Fruit fly (Drosophila melanogaster): ENCODE measurements around the gene CG13305.
A peak's percentile ranks its signal among the peaks of the same experiment; 100 is the strongest.

The CG13305 gene

DNA sequence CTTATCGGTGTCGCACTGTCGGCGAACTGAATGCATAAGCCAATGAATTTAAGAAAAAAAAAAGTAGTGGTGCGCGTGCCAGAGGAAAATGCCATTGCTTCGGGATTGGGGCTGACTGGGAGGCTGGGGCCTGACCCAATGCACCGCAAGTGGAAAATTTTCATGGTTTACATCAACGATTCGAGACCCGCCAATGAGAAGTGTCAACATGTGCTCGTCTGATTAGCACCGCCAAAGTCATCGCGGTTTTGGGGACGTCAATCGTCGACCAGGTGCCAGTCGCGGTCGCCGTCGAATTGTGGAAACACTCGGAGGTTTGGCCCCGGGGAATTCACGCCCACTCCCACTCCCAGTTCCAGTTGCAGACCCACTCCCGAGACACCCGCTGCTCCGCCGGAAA, 37.2 kb upstream of the CG13305 start (continued):
- TF ChIP-seq chm (GFP tag; IDR thresholded peaks at IDR 0.05) (no peak), Doc2 (GFP tag; IDR thresholded peaks at IDR 0.05) (no peak), crc (GFP tag; optimal IDR thresholded peaks at IDR 0.05) (no peak), az2 (GFP tag; optimal IDR thresholded peaks at IDR 0.05) (no peak), slou (GFP tag; optimal IDR thresholded peaks at IDR 0.05) (no peak), sens (GFP tag) (no peak), dati (GFP tag; IDR thresholded peaks at IDR 0.05) (no peak), NC2α (GFP tag; optimal IDR thresholded peaks at IDR 0.05) (no peak), pum (GFP tag; optimal IDR thresholded peaks at IDR 0.05) (no peak), Ada2b (GFP tag; IDR thresholded peaks at IDR 0.05) (no peak), pfk (GFP tag; optimal IDR thresholded peaks at IDR 0.05) (no peak), CG10366 (GFP tag; IDR thresholded peaks at IDR 0.05) (no peak; the same call in 1 of the 2 replicates), CG31388 (GFP tag; optimal IDR thresholded peaks at IDR 0.05) (no peak), ara (GFP tag; IDR thresholded peaks at IDR 0.05) (no peak), bcd (GFP tag; optimal IDR thresholded peaks at IDR 0.05) (no peak), CG32767 (GFP tag; IDR thresholded peaks at IDR 0.05) (no peak), CG1603 (tag; optimal IDR thresholded peaks at IDR 0.05) (peak; percentile 19), h (optimal IDR thresholded peaks at IDR 0.05) (no peak), pzg (GFP tag; optimal IDR thresholded peaks at IDR 0.05) (no peak), sens-2 (GFP tag; IDR thresholded peaks at IDR 0.05) (no peak), CG9727 (GFP tag; optimal IDR thresholded peaks at IDR 0.05) (peak; percentile 27)

DNA sequence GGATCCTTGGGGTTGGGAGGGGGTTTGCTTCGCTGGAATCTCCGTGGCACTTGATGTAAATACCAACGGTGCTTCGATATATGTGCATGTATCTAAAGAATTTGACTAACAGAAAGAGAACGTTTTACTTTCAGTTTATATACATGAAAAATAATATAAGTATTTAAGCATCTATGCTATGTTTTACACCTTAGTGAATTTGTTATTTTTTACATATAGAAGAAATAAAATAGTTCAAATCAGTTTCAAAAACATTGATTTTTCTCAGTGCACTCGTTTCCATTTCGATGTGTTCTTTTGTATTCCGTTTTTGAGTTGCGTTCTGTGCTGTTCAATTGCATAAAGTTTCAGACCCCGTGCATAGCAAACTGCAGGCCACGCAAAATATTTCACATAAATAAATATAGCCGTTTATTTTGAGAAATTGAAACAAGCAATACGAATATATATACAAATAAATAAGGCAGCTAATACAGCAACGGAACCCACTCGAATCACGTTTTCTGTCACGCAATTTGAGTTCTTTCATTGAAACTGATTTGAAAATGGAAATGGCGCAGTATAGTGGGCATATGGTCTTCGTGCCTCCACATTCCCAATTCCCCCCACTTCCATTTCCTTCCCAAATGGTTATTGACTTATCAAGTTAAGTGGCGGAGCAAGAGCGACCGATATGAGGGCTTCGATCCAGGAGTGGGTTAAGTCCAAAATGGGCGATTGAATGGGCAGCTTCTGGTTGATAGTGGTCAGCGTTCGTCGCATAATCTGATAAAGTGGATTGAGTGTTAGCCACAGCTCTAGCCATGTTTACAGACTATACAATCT, 36.1 kb upstream of the CG13305 start:
- TF ChIP-seq Abd-B (GFP tag; optimal IDR thresholded peaks at IDR 0.05) = no peak
- TF ChIP-seq tup (GFP tag; optimal IDR thresholded peaks at IDR 0.05) = no peak
- peak; percentile 22 for TF ChIP-seq CG10979 (tag; optimal IDR thresholded peaks at IDR 0.05)
- TF ChIP-seq Taf1 (GFP tag; IDR thresholded peaks at IDR 0.05) = no peak
- TF ChIP-seq CG17361 (GFP tag; IDR thresholded peaks at IDR 0.05) = 0 out of 3 replicates have a peak, but pooled peaks have one; percentile 16
- peak; percentile 81 for TF ChIP-seq grn (GFP tag; optimal IDR thresholded peaks at IDR 0.05)
- TF ChIP-seq fu2 (GFP tag; optimal IDR thresholded peaks at IDR 0.05) = no peak
- peak; percentile 29; the same call in 1 of the 2 replicates for TF ChIP-seq E2f1 (GFP tag; IDR thresholded peaks at IDR 0.05)
- TF ChIP-seq Awh (GFP tag; IDR thresholded peaks at IDR 0.05) = no peak
- TF ChIP-seq CG11695 (GFP tag; IDR thresholded peaks at IDR 0.05) = 0 out of 3 replicates have a peak, but pooled peaks have one; percentile 50
- no peak for TF ChIP-seq CG2875 (GFP tag; optimal IDR thresholded peaks at IDR 0.05)
- TF ChIP-seq Jarid2 (GFP tag; optimal IDR thresholded peaks at IDR 0.05) = no peak
- TF ChIP-seq CG8281 (tag; optimal IDR thresholded peaks at IDR 0.05) = peak; percentile 12
- TF ChIP-seq sens (GFP tag) = peak; percentile 0
- TF ChIP-seq dysf (GFP tag; IDR thresholded peaks at IDR 0.05) = no peak
- no peak for TF ChIP-seq wdn (GFP tag; IDR thresholded peaks at IDR 0.05)
- no peak for TF ChIP-seq D19B (GFP tag; optimal IDR thresholded peaks at IDR 0.05)
- TF ChIP-seq CG3995 (GFP tag; optimal IDR thresholded peaks at IDR 0.05) = peak; percentile 40
- TF ChIP-seq CG12236 (GFP tag; optimal IDR thresholded peaks at IDR 0.05) = no peak
- TF ChIP-seq CG34224 (GFP tag; IDR thresholded peaks at IDR 0.05; ENCODE audit: partially characterized antibody) = no peak
- TF ChIP-seq phol (tag; optimal IDR thresholded peaks at IDR 0.05) = peak; percentile 7
- no peak for TF ChIP-seq ash1 (GFP tag; optimal IDR thresholded peaks at IDR 0.05)
- no peak for TF ChIP-seq CG7372 (GFP tag; IDR thresholded peaks at IDR 0.05)
- TF ChIP-seq dan (GFP tag; IDR thresholded peaks at IDR 0.05) = no peak
- TF ChIP-seq crc (GFP tag; optimal IDR thresholded peaks at IDR 0.05) = no peak
- no peak for TF ChIP-seq CG30020 (tag; optimal IDR thresholded peaks at IDR 0.05)
- TF ChIP-seq NFAT (GFP tag; IDR thresholded peaks at IDR 0.05) = peak; percentile 19; the same call in 1 of the 2 replicates
- peak; percentile 13 for TF ChIP-seq CG7987 (GFP tag; optimal IDR thresholded peaks at IDR 0.05)
- peak; percentile 25; the same call in 1 of the 2 replicates for TF ChIP-seq Xrp1 (GFP tag; IDR thresholded peaks at IDR 0.05)
- no peak for TF ChIP-seq Sry-β (GFP tag; optimal IDR thresholded peaks at IDR 0.05)
- TF ChIP-seq CG2712 (tag; optimal IDR thresholded peaks at IDR 0.05) = peak; percentile 20
- no peak for TF ChIP-seq bowl (GFP tag; IDR thresholded peaks at IDR 0.05)
